Fruit fly (Drosophila melanogaster) whole organism, embryonic: ENCODE measurements around the gene CG7627.

Experiments used
- ATbp ChIP-seq: fragments of 200-800 bp; sonication (Bioruptor generic); optimal IDR thresholded peaks from 2 replicates; lab custom pipeline; 2017; ENCODE audit warnings: missing biosample characterization, mild to moderate bottlenecking, missing genetic modification characterization, missing genetic modification reagents
- Ada2b ChIP-seq: fragments of 200-800 bp; sonication (Bioruptor generic); IDR thresholded peaks from 2 replicates; pipeline ENCODE4 v1.3.6; 2022; ENCODE audit warnings: missing biosample characterization, missing genetic modification characterization
- CG10209 ChIP-seq: fragments of 200-800 bp; sonication (Bioruptor generic); optimal IDR thresholded peaks from 3 replicates; lab custom pipeline; 2017; ENCODE audit warnings: missing biosample characterization, mild to moderate bottlenecking, missing genetic modification characterization, missing genetic modification reagents
- CG11398 ChIP-seq: fragments of 200-800 bp; sonication (Bioruptor generic); optimal IDR thresholded peaks from 2 replicates; lab custom pipeline; 2016; ENCODE audit warnings: missing biosample characterization, missing genetic modification characterization
- CG11504 ChIP-seq: fragments of 200-800 bp; sonication (Bioruptor generic); optimal IDR thresholded peaks from 3 replicates; lab custom pipeline; 2019; ENCODE audit warnings: missing biosample characterization, mild to moderate bottlenecking, missing genetic modification characterization, moderate library complexity
- CG12219 ChIP-seq: fragments of 200-800 bp; sonication (Bioruptor generic); optimal IDR thresholded peaks from 3 replicates; lab custom pipeline; 2018; ENCODE audit warnings: missing biosample characterization, mild to moderate bottlenecking, missing genetic modification characterization
- CG12236 ChIP-seq: fragments of 200-800 bp; sonication (Bioruptor generic); optimal IDR thresholded peaks from 2 replicates; lab custom pipeline; 2016; ENCODE audit warnings: missing biosample characterization, missing genetic modification characterization
- CG14050 ChIP-seq: fragments of 200-800 bp; sonication (Bioruptor generic); IDR thresholded peaks from 3 replicates; pipeline ENCODE4 v1.3.6; 2022; ENCODE audit warnings: missing biosample characterization, missing genetic modification characterization
- CG1529 ChIP-seq: fragments of 200-800 bp; sonication (Bioruptor generic); optimal IDR thresholded peaks from 3 replicates; lab custom pipeline; 2018; ENCODE audit warnings: missing biosample characterization, missing genetic modification characterization
- CG15601 ChIP-seq: fragments of 200-800 bp; sonication (Bioruptor generic); optimal IDR thresholded peaks from 3 replicates; lab custom pipeline; 2019; ENCODE audit warnings: missing biosample characterization, mild to moderate bottlenecking, missing genetic modification characterization, moderate library complexity
- CG17829 ChIP-seq: fragments of 200-800 bp; optimal IDR thresholded peaks from 2 replicates; lab custom pipeline; 2019; ENCODE audit warnings: missing biosample characterization, mild to moderate bottlenecking, missing genetic modification characterization, moderate library complexity
- CG30431 ChIP-seq: fragments of 200-800 bp; sonication (Bioruptor generic); optimal IDR thresholded peaks from 2 replicates; lab custom pipeline; 2017; ENCODE audit warnings: missing biosample characterization, missing genetic modification characterization
- CG3838 ChIP-seq: fragments of 200-800 bp; sonication (Bioruptor generic); optimal IDR thresholded peaks from 3 replicates; lab custom pipeline; 2016; ENCODE audit warnings: missing biosample characterization, missing genetic modification characterization
- CG6175 ChIP-seq: fragments of 200-800 bp; sonication (Bioruptor generic); IDR thresholded peaks from 3 replicates; pipeline ENCODE4 v1.3.6; 2022; ENCODE audit warnings: missing biosample characterization, missing genetic modification characterization
- CG6254 ChIP-seq: fragments of 200-800 bp; sonication (Bioruptor generic); optimal IDR thresholded peaks from 3 replicates; lab custom pipeline; 2017; ENCODE audit warnings: mild to moderate bottlenecking, missing biosample characterization, missing genetic modification reagents, missing genetic modification characterization
- CG6689 ChIP-seq: fragments of 200-800 bp; sonication (Bioruptor generic); IDR thresholded peaks from 2 replicates; pipeline ENCODE4 v1.3.6; 2022; ENCODE audit warnings: missing biosample characterization, missing genetic modification characterization
- CG7372 ChIP-seq: fragments of 200-800 bp; sonication (Bioruptor generic); IDR thresholded peaks from 2 replicates; pipeline ENCODE4 v1.3.6; 2022; ENCODE audit warnings: missing biosample characterization, missing genetic modification characterization
- CG8944 ChIP-seq: fragments of 200-800 bp; sonication (Bioruptor generic); optimal IDR thresholded peaks from 3 replicates; lab custom pipeline; 2016; ENCODE audit warnings: missing biosample characterization, missing genetic modification characterization
- Deaf1 ChIP-seq: fragments of 200-800 bp; optimal IDR thresholded peaks from 3 replicates; lab custom pipeline; 2019; ENCODE audit warnings: missing biosample characterization, mild to moderate bottlenecking, missing genetic modification characterization, moderate library complexity
- Dip3 ChIP-seq: fragments of 200-800 bp; sonication (Bioruptor generic); optimal IDR thresholded peaks from 3 replicates; lab custom pipeline; 2016; ENCODE audit warnings: missing biosample characterization, missing genetic modification characterization
- Dll ChIP-seq: fragments of 200-800 bp; sonication (Bioruptor generic); IDR thresholded peaks from 4 replicates; pipeline ENCODE4 v1.3.6; 2022; ENCODE audit warnings: missing biosample characterization, missing genetic modification characterization; ENCODE audit not compliant: partially characterized antibody
- Hand ChIP-seq: fragments of 200-800 bp; sonication (Bioruptor generic); optimal IDR thresholded peaks from 2 replicates; lab custom pipeline; 2017; ENCODE audit warnings: mild to moderate bottlenecking, missing biosample characterization, missing genetic modification reagents, missing genetic modification characterization
- Hr51 ChIP-seq, 2 experiments: fragments of 200-800 bp; sonication (Bioruptor generic); optimal IDR thresholded peaks; 2 replicates in 1 of 2; 3 replicates in 1 of 2; lab custom pipeline; 2016 to 2018; ENCODE audit warnings: missing biosample characterization in 2 of 2, missing genetic modification characterization in 2 of 2, mild to moderate bottlenecking in 1 of 2, moderate library complexity in 1 of 2
- Hsf ChIP-seq: fragments of 200-800 bp; sonication (Bioruptor generic); optimal IDR thresholded peaks from 3 replicates; lab custom pipeline; 2016; ENCODE audit warnings: missing biosample characterization, missing genetic modification characterization
- MBD-R2 ChIP-seq: fragments of 200-800 bp; sonication (Bioruptor generic); IDR thresholded peaks from 2 replicates; pipeline ENCODE4 v1.3.6; 2022; ENCODE audit warnings: missing biosample characterization, missing genetic modification characterization
- Neu2 ChIP-seq: fragments of 200-800 bp; sonication (Bioruptor generic); optimal IDR thresholded peaks from 3 replicates; lab custom pipeline; 2016; ENCODE audit warnings: missing biosample characterization, missing genetic modification characterization, borderline replicate concordance
- Opbp ChIP-seq: fragments of 200-800 bp; sonication (Bioruptor generic); IDR thresholded peaks from 3 replicates; pipeline ENCODE4 v1.3.6; 2022; ENCODE audit warnings: missing biosample characterization, missing genetic modification characterization; ENCODE audit not compliant: partially characterized antibody
- Six4 ChIP-seq: fragments of 200-800 bp; sonication (Bioruptor generic); optimal IDR thresholded peaks from 2 replicates; lab custom pipeline; 2016; ENCODE audit warnings: missing biosample characterization, missing genetic modification characterization
- Spps ChIP-seq: fragments of 200-800 bp; sonication (Bioruptor generic); optimal IDR thresholded peaks from 2 replicates; lab custom pipeline; 2018; ENCODE audit warnings: missing biosample characterization, mild to moderate bottlenecking, missing genetic modification characterization
- Ssrp ChIP-seq: fragments of 200-800 bp; sonication (Bioruptor generic); optimal IDR thresholded peaks from 2 replicates; lab custom pipeline; 2018; ENCODE audit warnings: missing biosample characterization, mild to moderate bottlenecking, missing genetic modification characterization, moderate library complexity
- Xbp1 ChIP-seq: fragments of 200-800 bp; sonication (Bioruptor generic); optimal IDR thresholded peaks from 3 replicates; lab custom pipeline; 2016; ENCODE audit warnings: missing biosample characterization, mild to moderate bottlenecking, missing genetic modification characterization
- bsh ChIP-seq, 2 experiments: fragments of 200-800 bp; sonication (Bioruptor generic); optimal IDR thresholded peaks; 2 replicates each; lab custom pipeline; 2017 to 2018; ENCODE audit warnings: mild to moderate bottlenecking in 2 of 2, missing biosample characterization in 2 of 2, missing genetic modification characterization in 2 of 2, moderate library complexity in 1 of 2
- crp ChIP-seq, 2 experiments: fragments of 200-800 bp; sonication (Bioruptor generic); optimal IDR thresholded peaks; 2 replicates in 1 of 2; 3 replicates in 1 of 2; lab custom pipeline; 2017; ENCODE audit warnings: missing biosample characterization in 2 of 2, missing genetic modification characterization in 2 of 2, mild to moderate bottlenecking in 1 of 2, moderate library complexity in 1 of 2
- cwo ChIP-seq: fragments of 200-800 bp; sonication (Bioruptor generic); optimal IDR thresholded peaks from 3 replicates; lab custom pipeline; 2017; ENCODE audit warnings: missing biosample characterization, missing genetic modification characterization, mild to moderate bottlenecking, moderate library complexity, missing genetic modification reagents
- dmrt11E ChIP-seq: fragments of 200-800 bp; sonication (Bioruptor generic); optimal IDR thresholded peaks from 3 replicates; lab custom pipeline; 2018; ENCODE audit warnings: missing biosample characterization, mild to moderate bottlenecking, missing genetic modification characterization, moderate library complexity
- dmrt99B ChIP-seq: fragments of 200-800 bp; sonication (Bioruptor generic); optimal IDR thresholded peaks from 2 replicates; lab custom pipeline; 2018; ENCODE audit warnings: missing biosample characterization, mild to moderate bottlenecking, missing genetic modification characterization, moderate library complexity
- grn ChIP-seq: fragments of 200-800 bp; sonication (Bioruptor generic); optimal IDR thresholded peaks from 3 replicates; lab custom pipeline; 2017; ENCODE audit warnings: missing biosample characterization, missing genetic modification characterization
- inv ChIP-seq: fragments of 200-800 bp; sonication (Bioruptor generic); IDR thresholded peaks from 2 replicates; pipeline ENCODE4 v1.3.6; 2022; ENCODE audit warnings: missing biosample characterization, missing genetic modification characterization; ENCODE audit not compliant: partially characterized antibody
- klu ChIP-seq: fragments of 200-800 bp; sonication (Bioruptor generic); IDR thresholded peaks from 2 replicates; pipeline ENCODE4 v1.3.6; 2022; ENCODE audit warnings: missing biosample characterization, missing genetic modification characterization
- mam ChIP-seq: fragments of 200-800 bp; sonication (Bioruptor generic); optimal IDR thresholded peaks from 3 replicates; lab custom pipeline; 2016; ENCODE audit warnings: missing biosample characterization, missing genetic modification characterization
- pb ChIP-seq: fragments of 200-800 bp; sonication (Bioruptor generic); optimal IDR thresholded peaks from 3 replicates; lab custom pipeline; 2016; ENCODE audit warnings: missing biosample characterization, missing genetic modification characterization
- pho ChIP-seq: fragments of 200-800 bp; sonication (Bioruptor generic); optimal IDR thresholded peaks from 2 replicates; lab custom pipeline; 2016; ENCODE audit warnings: missing biosample characterization, missing genetic modification characterization
- rib ChIP-seq: fragments of 200-800 bp; sonication (Bioruptor generic); IDR thresholded peaks from 2 replicates; pipeline ENCODE4 v1.3.6; 2022; ENCODE audit warnings: missing biosample characterization, missing genetic modification characterization
- sim ChIP-seq: fragments of 200-800 bp; sonication (Bioruptor generic); IDR thresholded peaks from 2 replicates; pipeline ENCODE4 v1.3.6; 2022; ENCODE audit warnings: missing biosample characterization, missing genetic modification characterization
- toy ChIP-seq: fragments of 200-800 bp; sonication (Bioruptor generic); IDR thresholded peaks from 2 replicates; pipeline ENCODE4 v1.3.6; 2022; ENCODE audit warnings: missing biosample characterization, missing genetic modification characterization
- vnd ChIP-seq: fragments of 200-800 bp; sonication (Bioruptor generic); IDR thresholded peaks from 3 replicates; pipeline ENCODE4 v1.3.6; 2022; ENCODE audit warnings: missing biosample characterization, missing genetic modification characterization; ENCODE audit not compliant: partially characterized antibody
- wor ChIP-seq: fragments of 200-800 bp; sonication (Bioruptor generic); IDR thresholded peaks from 2 replicates; pipeline ENCODE4 v1.3.6; 2022; ENCODE audit warnings: missing biosample characterization, missing genetic modification characterization
- zfh1 ChIP-seq: fragments of 200-800 bp; sonication (Bioruptor generic); IDR thresholded peaks from 3 replicates; pipeline ENCODE4 v1.3.6; 2022; ENCODE audit warnings: missing biosample characterization, missing genetic modification characterization
- zfh2 ChIP-seq: fragments of 200-800 bp; sonication (Bioruptor generic); optimal IDR thresholded peaks from 2 replicates; lab custom pipeline; 2016; ENCODE audit warnings: missing biosample characterization, missing genetic modification characterization

The CG7627 gene

dm6 chr2L:8381508-8382036 lies 19.3 kb upstream of the CG7627 start, which contains the start of gene AlaRS (continued):
- no peak for TF ChIP-seq toy (GFP tag; lab: Robert Waterston, UW)
- no peak; the same call in 2 of the 3 replicates for TF ChIP-seq CG14050
- TF ChIP-seq inv (GFP tag; lab: Robert Waterston, UW), result peak; percentile 46
- no peak for TF ChIP-seq CG30431 (GFP tag; lab: Kevin White, UChicago)
- peak; percentile 67 for TF ChIP-seq CG17829
- TF ChIP-seq grn, result no peak
- no peak for TF ChIP-seq CG3838 (GFP tag; lab: Kevin White, UChicago)
- peak; percentile 16 for TF ChIP-seq CG15601 (tag; lab: Kevin White, UChicago)
- TF ChIP-seq Dip3 (GFP tag; lab: Kevin White, UChicago), result no peak
- no peak for TF ChIP-seq rib (GFP tag; lab: Robert Waterston, UW)
- peak; percentile 72 for TF ChIP-seq MBD-R2
- no peak for TF ChIP-seq pho
- TF ChIP-seq Neu2 (GFP tag; lab: Kevin White, UChicago), result no peak
- peak; percentile 16; the same call in 1 of the 3 replicates for TF ChIP-seq zfh1
- TF ChIP-seq Xbp1 (GFP tag; lab: Kevin White, UChicago), result peak; percentile 18
- TF ChIP-seq Hand (GFP tag; lab: Kevin White, UChicago), result no peak
- no peak for TF ChIP-seq CG12236 (GFP tag; lab: Kevin White, UChicago)
- peak; percentile 27 for TF ChIP-seq Hsf (GFP tag; lab: Kevin White, UChicago)
- peak; percentile 40 for TF ChIP-seq dmrt11E (tag; lab: Kevin White, UChicago)
- TF ChIP-seq wor (GFP tag; lab: Robert Waterston, UW), result no peak
- peak in 1 of 2 experiments; percentile 4 for TF ChIP-seq crp (GFP tag; optimal IDR thresholded peaks at IDR 0.05; lab: Kevin White, UChicago)
- TF ChIP-seq Opbp (GFP tag; lab: Robert Waterston, UW), result peak; percentile 50; the same call in 1 of the 3 replicates
- TF ChIP-seq vnd (GFP tag; lab: Robert Waterston, UW), result peak; percentile 47; the same call in 2 of the 3 replicates
- no peak for TF ChIP-seq CG7372 (GFP tag; lab: Robert Waterston, UW)
- TF ChIP-seq bsh (GFP tag; optimal IDR thresholded peaks at IDR 0.05; lab: Kevin White, UChicago), result peak; percentile 8 to 35
- TF ChIP-seq Ada2b (GFP tag; lab: Robert Waterston, UW), result no peak
- no peak for TF ChIP-seq sim
- peak; percentile 9 for TF ChIP-seq Deaf1 (tag; lab: Kevin White, UChicago)
- peak; percentile 27 for TF ChIP-seq dmrt99B (tag; lab: Kevin White, UChicago)
- peak; percentile 25 for TF ChIP-seq mam
- TF ChIP-seq pb (GFP tag; lab: Kevin White, UChicago), result no peak
- TF ChIP-seq Ssrp (tag; lab: Kevin White, UChicago), result peak; percentile 4
- peak; percentile 79 for TF ChIP-seq Dll (GFP tag; lab: Robert Waterston, UW)
- peak; percentile 24; the same call in 1 of the 2 replicates for TF ChIP-seq CG6689 (GFP tag; lab: Robert Waterston, UW)
- peak; percentile 3 for TF ChIP-seq CG12219 (GFP tag; lab: Kevin White, UChicago)
- TF ChIP-seq CG6254, result peak; percentile 40
- no peak for TF ChIP-seq CG8944 (GFP tag; lab: Kevin White, UChicago)
- peak; percentile 18 for TF ChIP-seq Six4 (GFP tag; lab: Kevin White, UChicago)
- TF ChIP-seq ATbp (GFP tag; lab: Kevin White, UChicago), result peak; percentile 44
- no peak for TF ChIP-seq CG11398 (GFP tag; lab: Kevin White, UChicago)
- TF ChIP-seq CG6175 (GFP tag; lab: Robert Waterston, UW), result no peak
- peak; percentile 31 for TF ChIP-seq CG10209
- TF ChIP-seq klu (GFP tag; lab: Robert Waterston, UW), result 0 out of 2 replicates have a peak, but pooled peaks have one; percentile 18
- peak; percentile 23 for TF ChIP-seq Spps (tag; lab: Kevin White, UChicago)
- TF ChIP-seq Hr51 (GFP tag; optimal IDR thresholded peaks at IDR 0.05; lab: Kevin White, UChicago), result peak in 1 of 2 experiments; percentile 46
- no peak for TF ChIP-seq CG1529 (GFP tag; lab: Kevin White, UChicago)
- TF ChIP-seq cwo, result peak; percentile 44
- peak; percentile 42 for TF ChIP-seq CG11504
- no peak for TF ChIP-seq zfh2 (GFP tag; lab: Kevin White, UChicago)
